Fruit fly (Drosophila melanogaster) whole organism, prepupa: ENCODE results near the gene CG13898.

Experiments used
- CG6792 ChIP-seq: fragments of 200-800 bp; sonication (Bioruptor generic); optimal IDR thresholded peaks from 3 replicates; lab custom pipeline; 2016; ENCODE audit warnings: missing biosample characterization, missing genetic modification characterization
- Eip78C ChIP-seq: fragments of 200-800 bp; sonication (Bioruptor generic); peaks from one replicate; lab custom pipeline; 2016; ENCODE audit warnings: missing biosample characterization, missing genetic modification characterization
- Lpt ChIP-seq: fragments of 200-800 bp; sonication (Bioruptor generic); optimal IDR thresholded peaks from 3 replicates; lab custom pipeline; 2016; ENCODE audit warnings: missing biosample characterization, missing genetic modification characterization
- Sox14 ChIP-seq: fragments of 200-800 bp; sonication (Bioruptor generic); optimal IDR thresholded peaks from 3 replicates; lab custom pipeline; 2016; ENCODE audit warnings: missing biosample characterization, missing genetic modification characterization
- salr ChIP-seq, 2 experiments: fragments of 200-800 bp; sonication (Bioruptor generic); optimal IDR thresholded peaks; 3 replicates each; lab custom pipeline; 2016 to 2018; ENCODE audit warnings: missing biosample characterization in 2 of 2, missing genetic modification characterization in 2 of 2, mild to moderate bottlenecking in 1 of 2
- topi ChIP-seq: fragments of 200-800 bp; sonication (Bioruptor generic); optimal IDR thresholded peaks from 3 replicates; lab custom pipeline; 2016; ENCODE audit warnings: missing biosample characterization, missing genetic modification characterization

dm6 chr3L:837552-838187 is 33.8 kb upstream of the CG13898 start, which contains the start of the genes CG13901 and CG13887:
- TF ChIP-seq Eip78C (peak; percentile 90), topi (GFP tag; lab: Kevin White, UChicago) (peak; percentile 89), salr (GFP tag; optimal IDR thresholded peaks at IDR 0.05; lab: Kevin White, UChicago) (peak; percentile 66 to 80), Lpt (GFP tag; lab: Kevin White, UChicago) (peak; percentile 86), CG6792 (peak; percentile 83), Sox14 (GFP tag; lab: Kevin White, UChicago) (peak; percentile 94)
